Worm (Caenorhabditis elegans): ENCODE data around the gene talp-3.

Gene talp-3

DNA sequence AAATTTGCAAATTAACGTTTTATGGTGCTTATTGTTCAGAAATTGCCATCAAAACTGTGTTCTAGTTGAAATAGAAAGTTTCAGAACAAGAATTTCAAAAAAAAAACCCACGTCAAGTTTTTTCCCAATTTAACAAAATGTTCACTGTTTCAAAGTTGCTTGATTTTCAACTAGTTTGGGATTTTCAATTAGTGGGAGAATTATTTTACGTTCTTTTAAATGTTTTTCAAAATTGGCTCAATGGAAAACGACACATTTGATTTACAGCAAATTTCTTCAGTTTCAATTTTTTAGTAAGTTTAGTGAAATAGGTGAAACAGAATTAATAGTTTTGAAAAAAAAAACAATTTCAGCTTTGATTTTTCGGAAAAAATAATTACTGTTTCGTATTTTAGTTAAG, 44.6 kb downstream of the talp-3 start:
- TF ChIP-seq ham-2 (GFP tag; optimal IDR thresholded peaks at IDR 0.05) (no peak), mep-1 (tag; optimal IDR thresholded peaks at IDR 0.05) (no peak)

- no peak for TF ChIP-seq mls-2 (tag; optimal IDR thresholded peaks at IDR 0.05)
- TF ChIP-seq unc-62 (GFP tag; optimal IDR thresholded peaks at IDR 0.05) = peak; percentile 41
- TF ChIP-seq unc-120 (tag; optimal IDR thresholded peaks at IDR 0.05; ENCODE audit: poor library complexity, severe bottlenecking) = peak; percentile 53
Observed at ce11 chrIV:14606469-14606868, 46.7 kb downstream of the talp-3 start.

DNA sequence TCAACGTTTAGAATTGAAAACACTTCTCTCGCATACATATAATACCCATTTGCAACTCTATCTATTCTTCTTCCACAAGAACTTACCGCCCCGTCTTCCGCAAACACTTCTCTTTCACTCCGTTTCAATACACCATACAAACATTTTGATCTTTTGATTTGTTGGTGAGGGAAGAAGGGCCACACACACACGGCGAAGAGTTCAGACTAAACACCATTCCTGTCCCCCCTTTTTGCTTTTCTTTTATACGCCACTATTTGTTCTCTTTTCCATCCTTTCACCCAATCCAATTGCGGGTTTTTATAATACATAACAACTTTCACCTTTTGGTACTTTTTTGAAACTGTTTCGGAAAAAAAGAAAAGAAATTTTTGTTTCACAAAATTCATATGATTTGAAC, 48.0 kb downstream of the talp-3 start:
- TF ChIP-seq lsy-2 (tag; optimal IDR thresholded peaks at IDR 0.05) (peak; percentile 9), blmp-1 (tag; optimal IDR thresholded peaks at IDR 0.05) (peak; percentile 48), pha-4 (tag; optimal IDR thresholded peaks at IDR 0.05) (peak; percentile 74), mep-1 (tag; optimal IDR thresholded peaks at IDR 0.05) (peak; percentile 13), cnd-1 (tag; optimal IDR thresholded peaks at IDR 0.05) (no peak), ceh-83 (GFP tag; optimal IDR thresholded peaks at IDR 0.05) (no peak), nhr-2 (tag; optimal IDR thresholded peaks at IDR 0.05) (no peak), nhr-237 (tag; optimal IDR thresholded peaks at IDR 0.05) (peak; percentile 9)

DNA sequence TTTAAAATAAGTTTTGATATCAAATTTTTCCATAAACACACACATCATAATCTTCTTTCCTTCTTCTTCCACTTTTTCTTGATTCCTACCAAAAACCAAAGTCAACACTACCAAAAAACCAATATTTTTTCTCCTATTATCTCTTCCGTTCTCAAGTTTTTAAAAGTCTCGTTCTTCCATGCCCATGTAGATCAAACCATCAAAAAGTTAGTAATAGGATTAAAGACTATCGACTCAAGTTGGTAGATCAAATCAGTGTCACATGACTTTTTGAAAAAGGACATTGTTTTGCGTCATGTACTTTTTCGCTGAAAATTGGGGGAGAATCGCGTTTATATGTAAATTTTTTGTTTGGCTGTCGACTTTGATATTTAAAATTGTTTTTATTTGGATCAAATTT, 50.2 kb downstream of the talp-3 start:
- TF ChIP-seq nhr-2 (tag; optimal IDR thresholded peaks at IDR 0.05) (no peak), elt-3 (tag; optimal IDR thresholded peaks at IDR 0.05) (no peak), drap-1 (GFP tag; optimal IDR thresholded peaks at IDR 0.05) (no peak), mep-1 (tag; optimal IDR thresholded peaks at IDR 0.05) (no peak), unc-120 (tag; optimal IDR thresholded peaks at IDR 0.05; ENCODE audit: poor library complexity, severe bottlenecking) (no peak)

ce11 chrIV:14599321-14599720, 53.9 kb downstream of the talp-3 start:
- TF ChIP-seq ceh-39 (tag; optimal IDR thresholded peaks at IDR 0.05) = no peak
- no peak for TF ChIP-seq lin-32 (GFP tag; optimal IDR thresholded peaks at IDR 0.05)
- no peak for TF ChIP-seq mep-1 (tag; optimal IDR thresholded peaks at IDR 0.05)
- TF ChIP-seq ztf-11 (tag; optimal IDR thresholded peaks at IDR 0.05) = no peak
- TF ChIP-seq zip-8 (tag; optimal IDR thresholded peaks at IDR 0.05) = no peak
- no peak for TF ChIP-seq mls-2 (tag; optimal IDR thresholded peaks at IDR 0.05)
- no peak for TF ChIP-seq mab-5 (tag; optimal IDR thresholded peaks at IDR 0.05)
- no peak for TF ChIP-seq nhr-237 (tag; optimal IDR thresholded peaks at IDR 0.05)
- TF ChIP-seq cnd-1 (tag; optimal IDR thresholded peaks at IDR 0.05) = no peak
- TF ChIP-seq nhr-12 (tag; optimal IDR thresholded peaks at IDR 0.05) = no peak

DNA sequence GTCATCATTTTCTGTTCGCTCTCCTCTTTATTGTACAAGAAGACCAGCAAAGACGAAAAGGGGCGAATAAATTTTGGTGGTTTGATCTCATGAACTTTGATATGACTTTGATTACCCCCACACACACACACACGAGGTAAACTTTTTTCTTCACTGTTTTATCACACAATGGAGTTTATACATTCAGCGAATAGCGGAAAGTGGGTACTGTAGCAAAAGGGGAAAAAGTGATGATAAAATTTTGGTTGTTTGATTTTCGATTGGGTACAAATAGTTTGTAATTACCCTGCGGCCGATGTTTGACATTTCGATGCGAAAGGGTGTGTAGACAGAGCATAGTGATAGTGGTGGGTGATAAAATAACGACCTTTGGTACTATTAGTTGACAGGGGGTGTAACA, 58.9 kb downstream of the talp-3 start:
- TF ChIP-seq mab-5 (tag; optimal IDR thresholded peaks at IDR 0.05) = no peak
- TF ChIP-seq sptf-1 (tag; optimal IDR thresholded peaks at IDR 0.05) = no peak
- no peak for TF ChIP-seq blmp-1 (tag; optimal IDR thresholded peaks at IDR 0.05)
- no peak for TF ChIP-seq nhr-2 (tag; optimal IDR thresholded peaks at IDR 0.05)
- no peak for TF ChIP-seq unc-120 (tag; optimal IDR thresholded peaks at IDR 0.05; ENCODE audit: poor library complexity, severe bottlenecking)
- no peak for TF ChIP-seq pha-4 (tag; optimal IDR thresholded peaks at IDR 0.05)
- no peak for TF ChIP-seq ham-2 (GFP tag; optimal IDR thresholded peaks at IDR 0.05)
- no peak for TF ChIP-seq nhr-28 (tag; optimal IDR thresholded peaks at IDR 0.05)
- TF ChIP-seq mep-1 (tag; optimal IDR thresholded peaks at IDR 0.05) = no peak
- TF ChIP-seq nhr-76 (tag; optimal IDR thresholded peaks at IDR 0.05) = no peak
- TF ChIP-seq elt-3 (tag; optimal IDR thresholded peaks at IDR 0.05) = peak; percentile 43
- no peak for TF ChIP-seq M03D4.4 (tag; optimal IDR thresholded peaks at IDR 0.05)
- no peak for TF ChIP-seq snpc-4 (tag; optimal IDR thresholded peaks at IDR 0.05)
- no peak for TF ChIP-seq ces-1 (GFP tag; optimal IDR thresholded peaks at IDR 0.05)
- no peak for TF ChIP-seq elt-1 (tag; optimal IDR thresholded peaks at IDR 0.05; ENCODE audit: borderline replicate concordance, insufficient read depth)
- TF ChIP-seq lsy-2 (tag; optimal IDR thresholded peaks at IDR 0.05) = peak; percentile 26
- TF ChIP-seq hlh-1 (tag; optimal IDR thresholded peaks at IDR 0.05) = no peak
- TF ChIP-seq zip-8 (tag; optimal IDR thresholded peaks at IDR 0.05) = no peak
- TF ChIP-seq cnd-1 (tag; optimal IDR thresholded peaks at IDR 0.05) = no peak
- TF ChIP-seq drap-1 (GFP tag; optimal IDR thresholded peaks at IDR 0.05) = no peak
- TF ChIP-seq sem-2 (GFP tag; optimal IDR thresholded peaks at IDR 0.05) = no peak
- peak; percentile 11 for TF ChIP-seq nhr-237 (tag; optimal IDR thresholded peaks at IDR 0.05)

All from whole organism, mixed stage, embryonic.